Worm (Caenorhabditis elegans) whole organism, mixed stage, embryonic: ENCODE data around the gene ZK180.8.

ENCODE experiments used
- ceh-83 ChIP-seq: fragments of 200-800 bp; sonication (Bioruptor generic); optimal IDR thresholded peaks from 2 replicates; lab custom pipeline; 2018; ENCODE audit warnings: mild to moderate bottlenecking, missing genetic modification characterization, missing compliant biosample characterization
- cnd-1 ChIP-seq: fragments of 200-800 bp; sonication (Bioruptor generic); optimal IDR thresholded peaks from 2 replicates; lab custom pipeline; 2018; ENCODE audit warnings: mild to moderate bottlenecking, missing genetic modification characterization, missing compliant biosample characterization
- elt-3 ChIP-seq: fragments of 150-350 bp; optimal IDR thresholded peaks from 2 replicates; lab custom pipeline; 2014; ENCODE audit warnings: missing biosample characterization, missing genetic modification characterization
- flh-1 ChIP-seq: fragments of 200-800 bp; sonication (Bioruptor generic); optimal IDR thresholded peaks from 2 replicates; lab custom pipeline; 2018; ENCODE audit warnings: mild to moderate bottlenecking, missing genetic modification characterization, moderate library complexity, missing compliant biosample characterization
- nhr-12 ChIP-seq: fragments of 150-350 bp; optimal IDR thresholded peaks from 2 replicates; lab custom pipeline; 2014; ENCODE audit warnings: missing biosample characterization, missing genetic modification characterization
- nhr-76 ChIP-seq: sonication (generic microtip); optimal IDR thresholded peaks from 2 replicates; lab custom pipeline; 2017; ENCODE audit warnings: missing biosample characterization, missing genetic modification characterization
- pha-4 ChIP-seq: fragments of 150-350 bp; optimal IDR thresholded peaks from 2 replicates; lab custom pipeline; 2018; ENCODE audit warnings: missing biosample characterization, missing genetic modification reagents, missing genetic modification characterization
- snpc-4 ChIP-seq: fragments of 150-350 bp; optimal IDR thresholded peaks from 2 replicates; lab custom pipeline; 2014; ENCODE audit warnings: missing biosample characterization, missing genetic modification characterization
- sptf-1 ChIP-seq: sonication (generic microtip); optimal IDR thresholded peaks from 2 replicates; lab custom pipeline; 2017; ENCODE audit warnings: mild to moderate bottlenecking, missing genetic modification characterization, moderate library complexity, missing compliant biosample characterization
- unc-39 ChIP-seq: fragments of 150-350 bp; optimal IDR thresholded peaks from 2 replicates; lab custom pipeline; 2014; ENCODE audit warnings: missing biosample characterization, missing genetic modification characterization
- unc-62 ChIP-seq: fragments of 150-350 bp; optimal IDR thresholded peaks from 2 replicates; lab custom pipeline; 2014; ENCODE audit warnings: missing biosample characterization, missing genetic modification reagents, missing genetic modification characterization
- zip-8 ChIP-seq: fragments of 150-350 bp; optimal IDR thresholded peaks from 2 replicates; lab custom pipeline; 2014; ENCODE audit warnings: missing biosample characterization, missing genetic modification characterization
- ztf-11 ChIP-seq: fragments of 150-350 bp; optimal IDR thresholded peaks from 2 replicates; lab custom pipeline; 2014; ENCODE audit warnings: missing biosample characterization, missing genetic modification characterization

ce11 chrIV:4463132-4463531 lies 48.4 kb downstream of the ZK180.8 start, which contains the start of gene M01H9.2:
- TF ChIP-seq pha-4 (tag; lab: Kevin White, UChicago) = no peak
- no peak for TF ChIP-seq zip-8 (tag; lab: Kevin White, UChicago)
- TF ChIP-seq nhr-76 = no peak
- TF ChIP-seq snpc-4 (tag; lab: Kevin White, UChicago) = no peak
- TF ChIP-seq elt-3 (tag; lab: Kevin White, UChicago) = no peak
- TF ChIP-seq unc-39 (tag; lab: Kevin White, UChicago) = no peak
- no peak for TF ChIP-seq cnd-1 (tag; lab: Kevin White, UChicago)
- TF ChIP-seq sptf-1 = no peak
- no peak for TF ChIP-seq unc-62 (GFP tag; lab: Kevin White, UChicago)
- TF ChIP-seq nhr-12 (tag; lab: Kevin White, UChicago) = no peak
- no peak for TF ChIP-seq flh-1 (GFP tag; lab: Kevin White, UChicago)
- no peak for TF ChIP-seq ceh-83 (GFP tag; lab: Kevin White, UChicago)
- TF ChIP-seq ztf-11 (tag; lab: Kevin White, UChicago) = no peak
